Worm (Caenorhabditis elegans) whole organism, young adult: ENCODE data around the gene arrd-8.
A peak's percentile ranks its signal among the peaks of the same experiment; 100 is the strongest.

Experiments
- B0019.2 ChIP-seq: fragments of 200-800 bp; sonication (Bioruptor generic); conservative IDR thresholded peaks from 2 replicates; pipeline ENCODE4 v1.3.6; 2022; ENCODE audit warnings: missing genetic modification reagents, missing genetic modification characterization, missing compliant biosample characterization
- C06A6.2 ChIP-seq: fragments of 200-800 bp; sonication (Bioruptor generic); conservative IDR thresholded peaks from 2 replicates; pipeline ENCODE4 v1.3.6; 2022; ENCODE audit warnings: missing genetic modification characterization, missing compliant biosample characterization
- F33H1.4 ChIP-seq: fragments of 200-800 bp; sonication (Bioruptor generic); IDR thresholded peaks from 2 replicates; pipeline ENCODE4 v1.3.6; 2022; ENCODE audit warnings: missing genetic modification reagents, missing genetic modification characterization, missing compliant biosample characterization
- Y67H2A.10 ChIP-seq: fragments of 200-800 bp; sonication (Bioruptor generic); conservative IDR thresholded peaks from 2 replicates; pipeline ENCODE4 v1.3.6; 2022; ENCODE audit warnings: missing genetic modification reagents, missing genetic modification characterization, missing compliant biosample characterization
- ama-1 ChIP-seq, 3 experiments: fragments of 150-350 bp in 1 of 3; sonication (generic microtip) in 2 of 3; optimal IDR thresholded peaks; 2 replicates each; lab custom pipeline; 2014 to 2018; ENCODE audit warnings: missing biosample characterization in 2 of 3, missing genetic modification characterization in 2 of 3, missing genetic modification reagents in 2 of 3
- aptf-2 ChIP-seq: fragments of 200-800 bp; sonication (Bioruptor generic); conservative IDR thresholded peaks from 2 replicates; pipeline ENCODE4 v1.3.6; 2022; ENCODE audit warnings: missing genetic modification reagents, missing genetic modification characterization, missing compliant biosample characterization
- aptf-3 ChIP-seq: fragments of 200-800 bp; sonication (Bioruptor generic); IDR thresholded peaks from 2 replicates; pipeline ENCODE4 v1.3.6; 2022; ENCODE audit warnings: missing genetic modification characterization, missing compliant biosample characterization
- athp-1 ChIP-seq: sonication (generic microtip); optimal IDR thresholded peaks from 2 replicates; lab custom pipeline; 2017; ENCODE audit warnings: mild to moderate bottlenecking, missing genetic modification characterization, missing compliant biosample characterization
- attf-3 ChIP-seq: fragments of 200-800 bp; sonication (Bioruptor generic); conservative IDR thresholded peaks from 2 replicates; pipeline ENCODE4 v1.3.6; 2022; ENCODE audit warnings: missing genetic modification reagents, missing genetic modification characterization, missing compliant biosample characterization
- attf-5 ChIP-seq: fragments of 200-800 bp; sonication (Bioruptor generic); optimal IDR thresholded peaks from 2 replicates; lab custom pipeline; 2018; ENCODE audit warnings: mild to moderate bottlenecking, missing genetic modification characterization, missing compliant biosample characterization
- cebp-2 ChIP-seq: fragments of 200-800 bp; sonication (Bioruptor generic); IDR thresholded peaks from 2 replicates; pipeline ENCODE4 v1.3.6; 2022; ENCODE audit warnings: missing genetic modification characterization, missing compliant biosample characterization
- ceh-100 ChIP-seq: fragments of 200-800 bp; sonication (Bioruptor generic); IDR thresholded peaks from 2 replicates; pipeline ENCODE4 v1.3.6; 2022; ENCODE audit warnings: missing genetic modification reagents, missing genetic modification characterization, missing compliant biosample characterization
- ceh-27 ChIP-seq: fragments of 200-800 bp; sonication (Bioruptor generic); optimal IDR thresholded peaks from 2 replicates; lab custom pipeline; 2018; ENCODE audit warnings: mild to moderate bottlenecking, missing genetic modification characterization, moderate library complexity, missing compliant biosample characterization
- ceh-79 ChIP-seq: sonication (generic microtip); optimal IDR thresholded peaks from 2 replicates; lab custom pipeline; 2017; ENCODE audit warnings: mild to moderate bottlenecking, missing genetic modification characterization, missing compliant biosample characterization
- ceh-91 ChIP-seq: fragments of 200-800 bp; sonication (Bioruptor generic); IDR thresholded peaks from 2 replicates; pipeline ENCODE4 v1.3.6; 2022; ENCODE audit warnings: missing genetic modification reagents, missing genetic modification characterization, missing compliant biosample characterization
- chd-7 ChIP-seq: sonication (generic microtip); optimal IDR thresholded peaks from 2 replicates; lab custom pipeline; 2016; ENCODE audit warnings: mild to moderate bottlenecking, missing genetic modification characterization, moderate library complexity, missing compliant biosample characterization
- dpl-1 ChIP-seq: fragments of 150-350 bp; optimal IDR thresholded peaks from 2 replicates; lab custom pipeline; 2014; ENCODE audit warnings: missing biosample characterization, missing genetic modification reagents, missing genetic modification characterization
- efl-1 ChIP-seq: fragments of 150-350 bp; optimal IDR thresholded peaks from 2 replicates; lab custom pipeline; 2014; ENCODE audit warnings: missing biosample characterization, missing genetic modification reagents, missing genetic modification characterization
- egl-44 ChIP-seq: fragments of 200-800 bp; sonication (Bioruptor generic); IDR thresholded peaks from 2 replicates; pipeline ENCODE4 v1.3.6; 2022; ENCODE audit warnings: missing genetic modification reagents, missing genetic modification characterization, missing compliant biosample characterization
- fkh-3 ChIP-seq: sonication (generic microtip); optimal IDR thresholded peaks from 2 replicates; lab custom pipeline; 2016; ENCODE audit warnings: mild to moderate bottlenecking, missing genetic modification characterization, missing compliant biosample characterization
- hlh-12 ChIP-seq: sonication (generic microtip); optimal IDR thresholded peaks from 2 replicates; lab custom pipeline; 2016; ENCODE audit warnings: missing genetic modification characterization, missing compliant biosample characterization
- hlh-26 ChIP-seq: fragments of 200-800 bp; sonication (Bioruptor generic); conservative IDR thresholded peaks from 2 replicates; pipeline ENCODE4 v1.3.6; 2022; ENCODE audit warnings: missing genetic modification reagents, missing genetic modification characterization, missing compliant biosample characterization
- hmg-1.2 ChIP-seq: fragments of 200-800 bp; sonication (Bioruptor generic); IDR thresholded peaks from 2 replicates; pipeline ENCODE4 v1.3.6; 2022; ENCODE audit warnings: missing genetic modification reagents, missing genetic modification characterization, missing compliant biosample characterization
- hmg-20 ChIP-seq: fragments of 200-800 bp; sonication (Bioruptor generic); IDR thresholded peaks from 2 replicates; pipeline ENCODE4 v1.3.6; 2022; ENCODE audit warnings: missing genetic modification reagents, missing genetic modification characterization, missing compliant biosample characterization
- hsf-1 ChIP-seq: fragments of 200-800 bp; sonication (Bioruptor generic); IDR thresholded peaks from 2 replicates; pipeline ENCODE4 v1.3.6; 2022; ENCODE audit warnings: missing genetic modification reagents, missing genetic modification characterization, missing compliant biosample characterization
- lir-1 ChIP-seq: fragments of 200-800 bp; sonication (Bioruptor generic); conservative IDR thresholded peaks from 2 replicates; pipeline ENCODE4 v1.3.6; 2022; ENCODE audit warnings: missing genetic modification reagents, missing genetic modification characterization, missing compliant biosample characterization
- madf-3 ChIP-seq: fragments of 200-800 bp; sonication (Bioruptor generic); IDR thresholded peaks from 2 replicates; pipeline ENCODE4 v1.3.6; 2022; ENCODE audit warnings: missing genetic modification reagents, missing genetic modification characterization, missing compliant biosample characterization
- madf-8 ChIP-seq: fragments of 200-800 bp; sonication (Bioruptor generic); conservative IDR thresholded peaks from 2 replicates; pipeline ENCODE4 v1.3.6; 2022; ENCODE audit warnings: missing genetic modification reagents, missing genetic modification characterization, missing compliant biosample characterization
- mcd-1 ChIP-seq: fragments of 200-800 bp; sonication (Bioruptor generic); IDR thresholded peaks from 2 replicates; pipeline ENCODE4 v1.3.6; 2022; ENCODE audit warnings: missing genetic modification reagents, missing genetic modification characterization, missing compliant biosample characterization
- mxl-1 ChIP-seq: sonication (generic microtip); optimal IDR thresholded peaks from 2 replicates; lab custom pipeline; 2016; ENCODE audit warnings: missing genetic modification characterization, missing compliant biosample characterization
- nhr-120 ChIP-seq: fragments of 200-800 bp; sonication (Bioruptor generic); IDR thresholded peaks from 2 replicates; pipeline ENCODE4 v1.3.6; 2022; ENCODE audit warnings: missing genetic modification characterization, missing compliant biosample characterization
- nhr-27 ChIP-seq: fragments of 200-800 bp; sonication (Bioruptor generic); optimal IDR thresholded peaks from 2 replicates; lab custom pipeline; 2018; ENCODE audit warnings: mild to moderate bottlenecking, missing genetic modification characterization, moderate library complexity, missing compliant biosample characterization
- nhr-80 ChIP-seq: sonication (generic microtip); optimal IDR thresholded peaks from 2 replicates; lab custom pipeline; 2016; ENCODE audit warnings: missing genetic modification characterization, missing compliant biosample characterization
- nhr-90 ChIP-seq: sonication (generic microtip); optimal IDR thresholded peaks from 2 replicates; lab custom pipeline; 2016; ENCODE audit warnings: missing genotype, mild to moderate bottlenecking, missing genetic modification characterization, missing compliant biosample characterization
- rec-8 ChIP-seq, 2 experiments: sonication (generic microtip); optimal IDR thresholded peaks; 2 replicates each; lab custom pipeline; 2016; ENCODE audit warnings: mild to moderate bottlenecking in 2 of 2, missing genetic modification characterization in 2 of 2, missing genetic modification reagents in 2 of 2, missing genotype in 2 of 2, missing biosample characterization in 1 of 2, missing compliant biosample characterization in 1 of 2, moderate library complexity in 1 of 2
- repo-1 ChIP-seq: sonication (generic microtip); optimal IDR thresholded peaks from 2 replicates; lab custom pipeline; 2017; ENCODE audit warnings: mild to moderate bottlenecking, missing genetic modification characterization, missing compliant biosample characterization
- snpc-1.3 ChIP-seq: sonication (generic microtip); optimal IDR thresholded peaks from 2 replicates; lab custom pipeline; 2017; ENCODE audit warnings: missing genetic modification characterization, mild to moderate bottlenecking, missing compliant biosample characterization, antibody characterized with exemption, moderate library complexity, missing genotype, missing genetic modification reagents; ENCODE audit not compliant: insufficient read depth
- snpc-3.4 ChIP-seq: sonication (generic microtip); optimal IDR thresholded peaks from 2 replicates; lab custom pipeline; 2017; ENCODE audit warnings: missing genetic modification characterization, mild to moderate bottlenecking, missing compliant biosample characterization, antibody characterized with exemption, moderate library complexity, missing genotype, missing genetic modification reagents
- sptf-2 ChIP-seq: fragments of 200-800 bp; sonication (Bioruptor generic); optimal IDR thresholded peaks from 2 replicates; lab custom pipeline; 2018; ENCODE audit warnings: mild to moderate bottlenecking, missing genetic modification characterization, missing compliant biosample characterization
- tbx-9 ChIP-seq: sonication (generic microtip); optimal IDR thresholded peaks from 2 replicates; lab custom pipeline; 2016; ENCODE audit warnings: borderline replicate concordance, missing genetic modification characterization, inconsistent platforms, missing compliant biosample characterization
- ztf-18 ChIP-seq: sonication (generic microtip); optimal IDR thresholded peaks from 2 replicates; lab custom pipeline; 2016; ENCODE audit warnings: missing genotype, mild to moderate bottlenecking, missing genetic modification characterization, missing compliant biosample characterization
- ztf-25 ChIP-seq: fragments of 200-800 bp; sonication (Bioruptor generic); IDR thresholded peaks from 2 replicates; pipeline ENCODE4 v1.3.6; 2022; ENCODE audit warnings: missing genetic modification reagents, missing genetic modification characterization, missing compliant biosample characterization
- ztf-26 ChIP-seq: sonication (generic microtip); optimal IDR thresholded peaks from 2 replicates; lab custom pipeline; 2017; ENCODE audit warnings: missing genetic modification characterization, missing compliant biosample characterization

Gene arrd-8

ce11 chrII:12107840-12108239 lies 43.0 kb downstream of the arrd-8 start, which contains the start of gene Y17G7B.18 (continued):
- peak; percentile 85 for TF ChIP-seq dpl-1 (GFP tag; lab: Kevin White, UChicago)
- no peak for TF ChIP-seq nhr-80 (tag; lab: Kevin White, UChicago)
- no peak for TF ChIP-seq nhr-90
- TF ChIP-seq athp-1 (tag; lab: Kevin White, UChicago): no peak
- TF ChIP-seq chd-7 (tag; lab: Kevin White, UChicago): no peak
- no peak for TF ChIP-seq sptf-2 (GFP tag; lab: Kevin White, UChicago)
- TF ChIP-seq fkh-3: no peak
- TF ChIP-seq nhr-120: no peak
- no peak for TF ChIP-seq egl-44 (GFP tag; lab: Robert Waterston, UW)
- TF ChIP-seq hsf-1 (GFP tag; lab: Robert Waterston, UW): 0 out of 2 replicates have a peak, but pooled peaks have one; percentile 17
- TF ChIP-seq snpc-1.3 (tag; lab: Kevin White, UChicago): no peak
- TF ChIP-seq lir-1 (GFP tag; lab: Robert Waterston, UW): no peak
- TF ChIP-seq C06A6.2: no peak
- TF ChIP-seq B0019.2: no peak
- no peak for TF ChIP-seq ceh-100 (GFP tag; lab: Robert Waterston, UW)
- TF ChIP-seq ceh-79 (tag; lab: Kevin White, UChicago): no peak
- TF ChIP-seq snpc-3.4 (tag; lab: Kevin White, UChicago): no peak
- no peak for TF ChIP-seq ceh-27 (GFP tag; lab: Kevin White, UChicago)
- TF ChIP-seq madf-8 (GFP tag; lab: Robert Waterston, UW): no peak
- TF ChIP-seq tbx-9 (tag; lab: Kevin White, UChicago): no peak
- TF ChIP-seq ztf-18 (tag; lab: Kevin White, UChicago): no peak
- TF ChIP-seq Y67H2A.10: no peak
- TF ChIP-seq madf-3: no peak
- TF ChIP-seq rec-8 (tag; optimal IDR thresholded peaks at IDR 0.05; lab: Kevin White, UChicago): no peak
- TF ChIP-seq hmg-1.2 (GFP tag; lab: Robert Waterston, UW): peak; percentile 11; the same call in 1 of the 2 replicates
- no peak for TF ChIP-seq hmg-20 (GFP tag; lab: Robert Waterston, UW)
- peak; percentile 84 for TF ChIP-seq efl-1 (GFP tag; lab: Kevin White, UChicago)
- no peak for TF ChIP-seq nhr-27 (tag; lab: Kevin White, UChicago)
- TF ChIP-seq mcd-1 (GFP tag; lab: Robert Waterston, UW): peak; percentile 97
- no peak for TF ChIP-seq cebp-2
- peak; percentile 38 for TF ChIP-seq F33H1.4
- no peak for TF ChIP-seq ztf-25 (GFP tag; lab: Robert Waterston, UW)
- no peak for TF ChIP-seq aptf-2
- TF ChIP-seq attf-3 (GFP tag; lab: Robert Waterston, UW): no peak
- TF ChIP-seq ztf-26: no peak
- peak; percentile 76 for TF ChIP-seq attf-5
- TF ChIP-seq ceh-91 (GFP tag; lab: Robert Waterston, UW): no peak
- no peak for TF ChIP-seq ama-1 (optimal IDR thresholded peaks at IDR 0.05; lab: Kevin White, UChicago)
- no peak for TF ChIP-seq ama-1 (GFP tag; optimal IDR thresholded peaks at IDR 0.05; lab: Kevin White, UChicago)
- TF ChIP-seq hlh-26: no peak
- no peak for TF ChIP-seq repo-1
- no peak for TF ChIP-seq aptf-3 (GFP tag; lab: Robert Waterston, UW)
- TF ChIP-seq hlh-12 (tag; lab: Kevin White, UChicago): no peak
- no peak for TF ChIP-seq mxl-1 (tag; lab: Kevin White, UChicago)
